Worm (Caenorhabditis elegans): ENCODE data around the gene fbxc-54.

The fbxc-54 gene

ce11 chrII:43640-44039 lies 12.1 kb downstream of the fbxc-54 start, which contains the start of gene nfyc-1:
TSS of gene nfyc-1 (plus strand) at chrII:43907.
- TF ChIP-seq alr-1 (tag; optimal IDR thresholded peaks at IDR 0.05; ENCODE audit: borderline replicate concordance) = no peak
- peak; percentile 25 for TF ChIP-seq ztf-4 (tag; optimal IDR thresholded peaks at IDR 0.05)
- peak in 1 of 2 experiments; percentile 1 for TF ChIP-seq ztf-11 (tag; optimal IDR thresholded peaks at IDR 0.05)
- peak; percentile 77 to 78 for TF ChIP-seq efl-1 (optimal IDR thresholded peaks at IDR 0.05)
- peak; percentile 80 to 96 for TF ChIP-seq efl-1 (GFP tag; optimal IDR thresholded peaks at IDR 0.05 in 1 of 2)
- no peak for TF ChIP-seq fkh-10 (GFP tag; optimal IDR thresholded peaks at IDR 0.05)
- peak; percentile 100 for TF ChIP-seq skn-1 (tag; optimal IDR thresholded peaks at IDR 0.05)
- peak; percentile 62 to 81 (median 71) for TF ChIP-seq dpl-1 (GFP tag; optimal IDR thresholded peaks at IDR 0.05)
- peak; percentile 84 for TF ChIP-seq lin-15B (tag; optimal IDR thresholded peaks at IDR 0.05)
- peak; percentile 24 for TF ChIP-seq nhr-237 (tag; optimal IDR thresholded peaks at IDR 0.05)
- TF ChIP-seq sptf-1 (tag; optimal IDR thresholded peaks at IDR 0.05) = no peak
- peak; percentile 17 for TF ChIP-seq dsc-1 (tag; optimal IDR thresholded peaks at IDR 0.05)
- TF ChIP-seq aha-1 (tag; optimal IDR thresholded peaks at IDR 0.05) = no peak
- peak; percentile 64 for TF ChIP-seq swsn-7 (tag; optimal IDR thresholded peaks at IDR 0.05)
- peak; percentile 89 for TF ChIP-seq unc-130 (tag; optimal IDR thresholded peaks at IDR 0.05)
- peak in 1 of 6 experiments; percentile 47 for TF ChIP-seq elt-3 (tag; optimal IDR thresholded peaks at IDR 0.05)
- TF ChIP-seq mef-2 (tag; optimal IDR thresholded peaks at IDR 0.05) = no peak
- TF ChIP-seq snu-23 (GFP tag; optimal IDR thresholded peaks at IDR 0.05) = peak; percentile 83
- TF ChIP-seq lir-3 (tag; optimal IDR thresholded peaks at IDR 0.05; ENCODE audit: poor library complexity) = peak; percentile 4
- TF ChIP-seq nhr-12 (tag; optimal IDR thresholded peaks at IDR 0.05) = no peak
- TF ChIP-seq lin-35 (GFP tag; optimal IDR thresholded peaks at IDR 0.05) = peak; percentile 76 to 86
- peak; percentile 26 for TF ChIP-seq snpc-4 (tag; optimal IDR thresholded peaks at IDR 0.05)
- peak; percentile 52 for TF ChIP-seq nhr-85 (tag)
- peak; percentile 75 to 88 for TF ChIP-seq lsy-2 (tag; optimal IDR thresholded peaks at IDR 0.05)
- no peak for TF ChIP-seq ama-1 (optimal IDR thresholded peaks at IDR 0.05)
- TF ChIP-seq xbp-1 (tag; optimal IDR thresholded peaks at IDR 0.05) = peak; percentile 64
- TF ChIP-seq nhr-28 (tag; optimal IDR thresholded peaks at IDR 0.05) = no peak
- no peak for TF ChIP-seq grh-1 (GFP tag; IDR thresholded peaks at IDR 0.05)
- no peak for TF ChIP-seq nhr-84 (tag; optimal IDR thresholded peaks at IDR 0.05)
- TF ChIP-seq nhr-19 (GFP tag; conservative IDR thresholded peaks at IDR 0.05) = peak; percentile 23; the same call in 1 of the 2 replicates
- peak; percentile 61 for TF ChIP-seq nhr-20 (tag; optimal IDR thresholded peaks at IDR 0.05)
- no peak for TF ChIP-seq pag-3 (tag; optimal IDR thresholded peaks at IDR 0.05; ENCODE audit: borderline replicate concordance, insufficient read depth)
- peak; percentile 21 for TF ChIP-seq C04F5.9 (tag; optimal IDR thresholded peaks at IDR 0.05)
- peak; percentile 74 for TF ChIP-seq nhr-47 (tag; optimal IDR thresholded peaks at IDR 0.05)
- no peak for TF ChIP-seq ceh-8 (GFP tag; optimal IDR thresholded peaks at IDR 0.05)
- peak; percentile 74 for TF ChIP-seq C16A3.4 (tag; optimal IDR thresholded peaks at IDR 0.05)
- peak; percentile 50 for TF ChIP-seq unc-86 (tag; optimal IDR thresholded peaks at IDR 0.05)
- peak; percentile 66 for TF ChIP-seq tbx-2 (tag; optimal IDR thresholded peaks at IDR 0.05)
- peak in 1 of 2 experiments; percentile 73 for TF ChIP-seq mdl-1 (tag; optimal IDR thresholded peaks at IDR 0.05)
- peak; percentile 92 for TF ChIP-seq mep-1 (tag; optimal IDR thresholded peaks at IDR 0.05)
- TF ChIP-seq isw-1 (GFP tag; IDR thresholded peaks at IDR 0.05) = peak; percentile 68
- peak; percentile 42 for TF ChIP-seq lin-13 (GFP tag; optimal IDR thresholded peaks at IDR 0.05)
- TF ChIP-seq nhr-71 (tag; optimal IDR thresholded peaks at IDR 0.05) = peak; percentile 78
- peak; percentile 29 for TF ChIP-seq nhr-90 (tag; optimal IDR thresholded peaks at IDR 0.05; ENCODE audit: poor library complexity)
- TF ChIP-seq irx-1 (tag; optimal IDR thresholded peaks at IDR 0.05) = peak; percentile 22
- peak; percentile 24 to 82 (median 44) for TF ChIP-seq ceh-82 (tag; optimal IDR thresholded peaks at IDR 0.05)
- peak; percentile 25 for TF ChIP-seq fos-1 (tag; optimal IDR thresholded peaks at IDR 0.05)
- no peak for TF ChIP-seq lin-39 (tag; optimal IDR thresholded peaks at IDR 0.05)
- peak; percentile 74 for TF ChIP-seq blmp-1 (tag; optimal IDR thresholded peaks at IDR 0.05)
- peak; percentile 56 for TF ChIP-seq rnt-1 (tag; optimal IDR thresholded peaks at IDR 0.05)
- peak; percentile 95 for TF ChIP-seq F16B12.6 (tag; optimal IDR thresholded peaks at IDR 0.05)
- TF ChIP-seq fkh-8 (tag; optimal IDR thresholded peaks at IDR 0.05) = peak; percentile 57
- no peak for TF ChIP-seq tlp-1 (tag; optimal IDR thresholded peaks at IDR 0.05)
- peak; percentile 8 for TF ChIP-seq egl-13 (tag; optimal IDR thresholded peaks at IDR 0.05)
